Fruit fly (Drosophila melanogaster) whole organism, embryonic: Measurements from ENCODE around the gene CG14881.

ENCODE experiments used
- CG10462 ChIP-seq: fragments of 200-800 bp; sonication (Bioruptor generic); optimal IDR thresholded peaks from 2 replicates; lab custom pipeline; 2016; ENCODE audit warnings: missing biosample characterization, missing genetic modification characterization
- CG12391 ChIP-seq: fragments of 200-800 bp; sonication (Bioruptor generic); optimal IDR thresholded peaks from 3 replicates; lab custom pipeline; 2018; ENCODE audit warnings: missing biosample characterization, mild to moderate bottlenecking, missing genetic modification characterization, moderate library complexity
- CG1647 ChIP-seq: fragments of 200-800 bp; sonication (Bioruptor generic); optimal IDR thresholded peaks from 3 replicates; lab custom pipeline; 2016; ENCODE audit warnings: missing biosample characterization, missing genetic modification characterization
- CG17802 ChIP-seq: fragments of 200-800 bp; sonication (Bioruptor generic); optimal IDR thresholded peaks from 2 replicates; lab custom pipeline; 2018; ENCODE audit warnings: missing biosample characterization, mild to moderate bottlenecking, missing genetic modification characterization, moderate library complexity
- Elba2 ChIP-seq: fragments of 200-800 bp; sonication (Bioruptor generic); optimal IDR thresholded peaks from 3 replicates; lab custom pipeline; 2016; ENCODE audit warnings: missing biosample characterization, missing genetic modification characterization
- Gug ChIP-seq: fragments of 200-800 bp; sonication (Bioruptor generic); IDR thresholded peaks from 4 replicates; pipeline ENCODE4 v1.3.6; 2022; ENCODE audit warnings: missing biosample characterization, missing genetic modification characterization
- HHEX ChIP-seq: fragments of 200-800 bp; sonication (Bioruptor generic); optimal IDR thresholded peaks from 3 replicates; lab custom pipeline; 2017; ENCODE audit warnings: missing biosample characterization, mild to moderate bottlenecking, missing genetic modification characterization, missing genetic modification reagents
- Hr78 ChIP-seq, 2 experiments: fragments of 200-800 bp in 1 of 2; fragments of >200 bp in 1 of 2; sonication (Bioruptor generic) in 1 of 2; optimal IDR thresholded peaks; 2 replicates each; lab custom pipeline; 2017 to 2019; ENCODE audit warnings: missing biosample characterization in 2 of 2, missing genetic modification characterization in 2 of 2, mild to moderate bottlenecking in 1 of 2, moderate library complexity in 1 of 2
- Ssrp ChIP-seq: fragments of 200-800 bp; sonication (Bioruptor generic); optimal IDR thresholded peaks from 2 replicates; lab custom pipeline; 2018; ENCODE audit warnings: missing biosample characterization, mild to moderate bottlenecking, missing genetic modification characterization, moderate library complexity
- YL-1 ChIP-seq: fragments of 200-800 bp; sonication (Bioruptor generic); optimal IDR thresholded peaks from 3 replicates; lab custom pipeline; 2017; ENCODE audit warnings: missing biosample characterization, mild to moderate bottlenecking, missing genetic modification characterization
- org-1 ChIP-seq: fragments of 200-800 bp; sonication (Bioruptor generic); optimal IDR thresholded peaks from 2 replicates; lab custom pipeline; 2017; ENCODE audit warnings: missing biosample characterization, missing genetic modification characterization
- sima ChIP-seq: fragments of 200-800 bp; sonication (Bioruptor generic); optimal IDR thresholded peaks from 2 replicates; lab custom pipeline; 2016; ENCODE audit warnings: missing biosample characterization, missing genetic modification characterization

DNA sequence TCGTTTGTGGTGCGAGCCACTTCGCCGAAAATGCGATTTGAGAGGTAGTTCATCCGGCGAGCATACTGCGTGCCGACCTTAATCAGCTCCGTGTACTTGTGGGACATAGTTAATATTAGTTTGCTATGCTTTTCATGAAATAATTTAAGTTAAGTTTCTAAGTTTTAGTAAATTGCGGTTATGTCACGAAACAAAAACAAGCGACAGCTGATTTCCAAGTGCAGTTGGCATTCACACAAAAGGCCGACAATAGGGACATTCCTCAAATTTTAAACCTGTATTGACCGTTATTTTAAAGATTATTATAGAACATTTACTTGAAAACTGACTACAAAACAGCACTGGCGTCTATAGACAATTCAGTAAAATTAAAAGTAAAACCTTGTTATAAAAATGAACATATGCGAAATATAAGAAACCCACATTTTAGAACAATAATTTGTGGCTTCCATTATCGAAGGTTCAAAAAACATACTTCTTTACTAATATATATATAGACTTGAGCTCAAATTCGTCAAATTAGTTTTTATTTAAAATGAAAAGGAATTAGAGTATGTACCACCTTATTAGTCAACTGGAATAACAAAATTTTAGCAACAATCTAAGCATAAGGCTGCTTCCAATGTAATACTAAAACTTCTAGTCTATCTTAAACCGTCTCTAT, 1.8 kb downstream of the CG14881 start, which contains the start of gene mRpS33:
- TF ChIP-seq sima = no peak
- TF ChIP-seq Hr78 (GFP tag; optimal IDR thresholded peaks at IDR 0.05; lab: Kevin White, UChicago) = no peak
- TF ChIP-seq org-1 = no peak
- TF ChIP-seq CG10462 (GFP tag; lab: Kevin White, UChicago) = no peak
- TF ChIP-seq YL-1 (GFP tag; lab: Kevin White, UChicago) = no peak
- TF ChIP-seq Gug (GFP tag; lab: Robert Waterston, UW) = no peak
- no peak for TF ChIP-seq CG1647
- TF ChIP-seq Ssrp (tag; lab: Kevin White, UChicago) = no peak
- TF ChIP-seq HHEX (GFP tag; lab: Kevin White, UChicago) = no peak
- TF ChIP-seq CG17802 (tag; lab: Kevin White, UChicago) = no peak
- no peak for TF ChIP-seq CG12391
- TF ChIP-seq Elba2 = no peak
